Worm (Caenorhabditis elegans) whole organism, early embryonic: ENCODE data around the gene poml-4.

Source experiments
- ama-1 ChIP-seq: fragments of 150-350 bp; optimal IDR thresholded peaks from 2 replicates; lab custom pipeline; 2014
- ceh-13 ChIP-seq: fragments of 200-800 bp; sonication (Bioruptor generic); optimal IDR thresholded peaks from 2 replicates; lab custom pipeline; 2018; ENCODE audit warnings: mild to moderate bottlenecking, missing genetic modification characterization, missing compliant biosample characterization
- flt-1 ChIP-seq: fragments of 200-800 bp; sonication (Bioruptor generic); IDR thresholded peaks from 2 replicates; pipeline ENCODE4 v1.3.6; 2022; ENCODE audit warnings: missing genetic modification characterization, missing compliant biosample characterization
- hmbx-1 ChIP-seq: sonication (generic microtip); optimal IDR thresholded peaks from 2 replicates; lab custom pipeline; 2016; ENCODE audit warnings: mild to moderate bottlenecking, missing genetic modification characterization, missing compliant biosample characterization

- TF ChIP-seq hmbx-1 (no peak), ama-1 (lab: Kevin White, UChicago) (no peak), flt-1 (GFP tag; lab: Robert Waterston, UW) (no peak), ceh-13 (GFP tag; lab: Kevin White, UChicago) (no peak)
These were observed 15.2 kb upstream of the poml-4 start, which contains the start of gene Y51H7BR.7 for ce11 chrII:1525498-1525897.
